Fruit fly (Drosophila melanogaster): ENCODE data around the gene CG13282.

The CG13282 gene

dm6 chr2L:16787548-16787947, 46.8 kb downstream of the CG13282 start:
- TF ChIP-seq noc (tag; optimal IDR thresholded peaks at IDR 0.05) = no peak

Data from whole organism, larva.